Worm (Caenorhabditis elegans): ENCODE measurements around the gene C53A3.1.

The C53A3.1 gene

DNA sequence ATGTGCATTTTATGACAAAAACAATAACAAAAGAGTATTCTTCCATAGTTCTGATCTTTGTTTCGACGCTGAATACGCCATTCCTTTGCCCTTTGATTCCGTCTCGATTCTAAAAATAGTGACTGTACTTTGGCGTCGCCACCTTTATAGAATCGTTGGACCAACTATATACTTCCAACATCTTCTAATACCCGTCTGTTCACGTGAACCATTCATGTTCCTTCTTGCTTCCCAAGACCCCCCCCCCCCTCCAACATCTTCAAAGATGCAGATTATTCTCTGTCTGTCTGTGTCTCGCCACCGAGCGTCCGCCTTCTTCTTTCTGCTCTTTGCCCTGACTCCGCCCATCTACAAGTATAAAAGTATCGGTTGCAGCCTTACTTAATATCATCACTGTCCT, 10.0 kb upstream of the C53A3.1 start (continued):
- TF ChIP-seq elt-2 (tag; optimal IDR thresholded peaks at IDR 0.05), result no peak
- no peak for TF ChIP-seq nhr-77 (tag; optimal IDR thresholded peaks at IDR 0.05)

DNA sequence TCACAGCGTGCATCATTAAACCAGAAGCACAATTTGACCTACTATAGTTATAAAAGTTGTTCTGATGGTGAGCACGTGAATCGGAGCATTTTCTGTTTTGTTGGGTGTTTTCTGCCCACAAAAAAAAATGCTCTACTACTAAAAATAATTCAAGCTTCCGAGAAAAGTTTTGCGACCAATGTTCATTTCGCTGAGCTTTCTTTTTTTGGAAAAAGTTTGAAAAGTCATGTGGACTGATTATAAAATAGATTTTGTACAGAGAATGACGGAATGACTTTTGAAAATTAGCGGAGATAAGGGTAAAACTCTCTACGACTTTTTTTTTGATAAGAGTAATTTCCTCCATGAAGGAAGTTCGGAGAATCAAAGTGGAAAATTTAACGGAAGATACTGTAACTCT, 9.5 kb upstream of the C53A3.1 start:
- TF ChIP-seq lin-14 (GFP tag; optimal IDR thresholded peaks at IDR 0.05) (peak; percentile 23), ceh-90 (tag; optimal IDR thresholded peaks at IDR 0.05) (no peak), fkh-4 (tag; optimal IDR thresholded peaks at IDR 0.05; ENCODE audit: borderline replicate concordance) (no peak), dpl-1 (GFP tag; optimal IDR thresholded peaks at IDR 0.05) (no peak), elt-3 (tag; optimal IDR thresholded peaks at IDR 0.05) (no peak), aly-2 (tag; optimal IDR thresholded peaks at IDR 0.05) (no peak), nhr-47 (tag; optimal IDR thresholded peaks at IDR 0.05) (peak; percentile 39), sptf-1 (tag; optimal IDR thresholded peaks at IDR 0.05) (no peak), ceh-63 (GFP tag; optimal IDR thresholded peaks at IDR 0.05) (no peak), nhr-20 (tag; optimal IDR thresholded peaks at IDR 0.05) (no peak), hpl-2 (GFP tag; optimal IDR thresholded peaks at IDR 0.05) (no peak), efl-3 (GFP tag; optimal IDR thresholded peaks at IDR 0.05) (no peak), C16A3.4 (tag; optimal IDR thresholded peaks at IDR 0.05) (no peak), zag-1 (tag; optimal IDR thresholded peaks at IDR 0.05) (no peak), lin-35 (GFP tag; optimal IDR thresholded peaks at IDR 0.05) (no peak), mdl-1 (tag; optimal IDR thresholded peaks at IDR 0.05) (no peak), F16B12.6 (tag; optimal IDR thresholded peaks at IDR 0.05) (no peak), sox-4 (tag; optimal IDR thresholded peaks at IDR 0.05) (peak; percentile 57), unc-130 (tag; optimal IDR thresholded peaks at IDR 0.05) (no peak), ztf-4 (tag; optimal IDR thresholded peaks at IDR 0.05) (no peak), mef-2 (tag; optimal IDR thresholded peaks at IDR 0.05) (no peak), unc-86 (tag; optimal IDR thresholded peaks at IDR 0.05) (no peak), fkh-8 (tag; optimal IDR thresholded peaks at IDR 0.05) (peak; percentile 67), nhr-19 (GFP tag; conservative IDR thresholded peaks at IDR 0.05) (0 out of 2 replicates have a peak, but pooled peaks have one; percentile 3), hlh-4 (tag; optimal IDR thresholded peaks at IDR 0.05) (no peak), hlh-17 (GFP tag; optimal IDR thresholded peaks at IDR 0.05; ENCODE audit: borderline replicate concordance) (no peak), snpc-4 (tag; optimal IDR thresholded peaks at IDR 0.05) (no peak), nhr-71 (tag; optimal IDR thresholded peaks at IDR 0.05) (peak; percentile 58), snu-23 (GFP tag; optimal IDR thresholded peaks at IDR 0.05) (no peak), elt-2 (tag; optimal IDR thresholded peaks at IDR 0.05) (peak; percentile 76), fkh-10 (GFP tag; optimal IDR thresholded peaks at IDR 0.05) (no peak)

DNA sequence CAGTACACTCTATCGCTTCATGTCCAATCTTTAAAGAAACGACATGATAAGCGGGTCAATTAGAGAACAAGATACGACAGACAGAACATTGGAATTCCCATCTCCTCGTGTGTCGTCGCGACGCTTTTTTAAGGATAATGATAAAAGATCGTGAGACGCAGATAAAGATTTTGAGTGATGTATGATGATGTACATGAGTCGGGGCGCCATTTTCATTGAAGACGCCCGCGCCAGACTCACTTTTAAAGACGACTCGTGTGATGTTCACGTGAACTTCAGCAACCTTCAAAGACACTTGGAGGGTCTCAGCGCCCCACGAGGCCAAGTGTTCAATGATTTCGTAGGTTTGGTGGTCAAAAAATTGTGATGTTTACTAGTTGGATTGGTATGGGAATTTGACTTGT, 8.3 kb upstream of the C53A3.1 start:
- TF ChIP-seq nhr-76 (tag; optimal IDR thresholded peaks at IDR 0.05) (peak; percentile 10), ztf-4 (tag; optimal IDR thresholded peaks at IDR 0.05) (peak; percentile 3), lin-13 (GFP tag; optimal IDR thresholded peaks at IDR 0.05) (peak; percentile 12), nhr-47 (tag; optimal IDR thresholded peaks at IDR 0.05) (peak; percentile 57), xbp-1 (tag; optimal IDR thresholded peaks at IDR 0.05) (peak; percentile 38), isw-1 (GFP tag; IDR thresholded peaks at IDR 0.05) (no peak), hlh-4 (tag; optimal IDR thresholded peaks at IDR 0.05) (no peak), Y116A8C.19 (tag; optimal IDR thresholded peaks at IDR 0.05; ENCODE audit: borderline replicate concordance) (no peak), dpl-1 (GFP tag; optimal IDR thresholded peaks at IDR 0.05) (peak in 1 of 3 experiments; percentile 35), nhr-19 (GFP tag; conservative IDR thresholded peaks at IDR 0.05) (peak; percentile 88), fkh-4 (tag; optimal IDR thresholded peaks at IDR 0.05; ENCODE audit: borderline replicate concordance) (no peak), ceh-63 (GFP tag; optimal IDR thresholded peaks at IDR 0.05) (no peak), ceh-88 (GFP tag; IDR thresholded peaks at IDR 0.05) (no peak), aha-1 (tag; optimal IDR thresholded peaks at IDR 0.05) (no peak), nhr-11 (tag; optimal IDR thresholded peaks at IDR 0.05) (no peak), C04F5.9 (tag; optimal IDR thresholded peaks at IDR 0.05) (no peak), unc-86 (tag; optimal IDR thresholded peaks at IDR 0.05) (no peak), unc-30 (tag; optimal IDR thresholded peaks at IDR 0.05) (no peak), pax-3 (tag; optimal IDR thresholded peaks at IDR 0.05) (no peak), ceh-90 (tag; optimal IDR thresholded peaks at IDR 0.05) (no peak), efl-3 (GFP tag; optimal IDR thresholded peaks at IDR 0.05) (no peak), sptf-1 (tag; optimal IDR thresholded peaks at IDR 0.05) (no peak), zip-4 (GFP tag; optimal IDR thresholded peaks at IDR 0.05) (no peak), mep-1 (tag; optimal IDR thresholded peaks at IDR 0.05) (peak; percentile 10), fkh-10 (GFP tag; optimal IDR thresholded peaks at IDR 0.05) (no peak), ceh-82 (tag; optimal IDR thresholded peaks at IDR 0.05) (no peak), fos-1 (tag; optimal IDR thresholded peaks at IDR 0.05) (no peak), pqm-1 (tag; optimal IDR thresholded peaks at IDR 0.05) (no peak), nhr-28 (tag; optimal IDR thresholded peaks at IDR 0.05) (no peak), snu-23 (GFP tag; optimal IDR thresholded peaks at IDR 0.05) (peak; percentile 76), nhr-71 (tag; optimal IDR thresholded peaks at IDR 0.05) (peak; percentile 92), lin-35 (GFP tag; optimal IDR thresholded peaks at IDR 0.05) (peak; percentile 10 to 41)

Measured in whole organism, L1 larva.